Worm (Caenorhabditis elegans) whole organism, L1 larva: ENCODE data around the gene F59A1.11.

Experiments
- ama-1 ChIP-seq: fragments of 150-350 bp; optimal IDR thresholded peaks from 2 replicates; lab custom pipeline; 2014
- lin-13 ChIP-seq: fragments of 150-350 bp; optimal IDR thresholded peaks from 2 replicates; lab custom pipeline; 2014; ENCODE audit warnings: missing biosample characterization, missing genetic modification reagents, missing genetic modification characterization
- nhr-28 ChIP-seq: fragments of 150-350 bp; optimal IDR thresholded peaks from 2 replicates; lab custom pipeline; 2014; ENCODE audit warnings: missing biosample characterization, missing genetic modification characterization

- no peak for TF ChIP-seq lin-13 (GFP tag; lab: Kevin White, UChicago)
- TF ChIP-seq nhr-28 (tag; lab: Kevin White, UChicago), result no peak
- no peak for TF ChIP-seq ama-1 (lab: Kevin White, UChicago)
Measured at ce11 chrV:17712349-17712748, 46.5 kb upstream of the F59A1.11 start.
